Fruit fly (Drosophila melanogaster): ENCODE measurements around the gene CG15209.

Gene CG15209

dm6 chrX:10825349-10826129 lies 16.5 kb upstream of the CG15209 start:
- TF ChIP-seq Jra (GFP tag; optimal IDR thresholded peaks at IDR 0.05): no peak
- peak; percentile 40 for TF ChIP-seq Dfd (GFP tag; optimal IDR thresholded peaks at IDR 0.05)

- TF ChIP-seq HLH106 (tag; optimal IDR thresholded peaks at IDR 0.05): peak; percentile 22
- TF ChIP-seq Hr83 (GFP tag; optimal IDR thresholded peaks at IDR 0.05; ENCODE audit: poor library complexity, severe bottlenecking): no peak
- TF ChIP-seq Hr78 (GFP tag; optimal IDR thresholded peaks at IDR 0.05): no peak
- TF ChIP-seq psq (GFP tag; optimal IDR thresholded peaks at IDR 0.05): peak; percentile 11
- peak; percentile 18 for TF ChIP-seq Sp1 (GFP tag; optimal IDR thresholded peaks at IDR 0.05)
Measured at dm6 chrX:10827301-10827700, 14.7 kb upstream of the CG15209 start.

dm6 chrX:10832369-10832768 lies 9.6 kb upstream of the CG15209 start:
- TF ChIP-seq dmrt93B (GFP tag; optimal IDR thresholded peaks at IDR 0.05): peak; percentile 44
- TF ChIP-seq pan (optimal IDR thresholded peaks at IDR 0.05): no peak
- TF ChIP-seq OdsH (GFP tag; optimal IDR thresholded peaks at IDR 0.05): peak; percentile 51
- TF ChIP-seq fru (GFP tag; optimal IDR thresholded peaks at IDR 0.05): peak; percentile 39
- TF ChIP-seq Hr83 (GFP tag; optimal IDR thresholded peaks at IDR 0.05; ENCODE audit: poor library complexity, severe bottlenecking): peak; percentile 23
- TF ChIP-seq HLH106 (tag; optimal IDR thresholded peaks at IDR 0.05): peak; percentile 65
- TF ChIP-seq CG9705 (GFP tag; optimal IDR thresholded peaks at IDR 0.05): peak; percentile 65
- TF ChIP-seq sv (GFP tag; optimal IDR thresholded peaks at IDR 0.05): peak; percentile 57
- TF ChIP-seq psq (GFP tag; optimal IDR thresholded peaks at IDR 0.05): peak; percentile 39
- TF ChIP-seq woc (GFP tag; optimal IDR thresholded peaks at IDR 0.05): no peak
- TF ChIP-seq dl (GFP tag; optimal IDR thresholded peaks at IDR 0.05; ENCODE audit: insufficient read depth in 1 of 2, partially characterized antibody in 2 of 2): no peak
- TF ChIP-seq ey (GFP tag; optimal IDR thresholded peaks at IDR 0.05): peak; percentile 42
- TF ChIP-seq GATAd (GFP tag; optimal IDR thresholded peaks at IDR 0.05): peak; percentile 17
- TF ChIP-seq rgr (GFP tag; optimal IDR thresholded peaks at IDR 0.05): peak; percentile 65
- no peak for TF ChIP-seq Dif (GFP tag; optimal IDR thresholded peaks at IDR 0.05; ENCODE audit: partially characterized antibody)
- TF ChIP-seq h (GFP tag; optimal IDR thresholded peaks at IDR 0.05): peak; percentile 46
- TF ChIP-seq foxo (GFP tag; optimal IDR thresholded peaks at IDR 0.05): peak in 1 of 2 experiments; percentile 73
- TF ChIP-seq Mio (GFP tag; optimal IDR thresholded peaks at IDR 0.05): no peak
- TF ChIP-seq jim (GFP tag; optimal IDR thresholded peaks at IDR 0.05): no peak
- peak; percentile 51 for TF ChIP-seq Hnf4 (GFP tag; optimal IDR thresholded peaks at IDR 0.05)
- peak; percentile 13 for TF ChIP-seq br (GFP tag; optimal IDR thresholded peaks at IDR 0.05)
- peak; percentile 93 for TF ChIP-seq Myc (optimal IDR thresholded peaks at IDR 0.05)
- peak; percentile 62 for TF ChIP-seq tai (GFP tag; optimal IDR thresholded peaks at IDR 0.05)

- TF ChIP-seq pan (optimal IDR thresholded peaks at IDR 0.05) (peak; percentile 67), Dfd (GFP tag; optimal IDR thresholded peaks at IDR 0.05) (no peak)
Measured at dm6 chrX:10835631-10836030, 6.4 kb upstream of the CG15209 start.

dm6 chrX:10838962-10839361 lies 3.0 kb upstream of the CG15209 start, which contains the start of gene CG15210:
CG15210 (plus strand) TSS chrX:10839230.
- TF ChIP-seq psq (GFP tag; optimal IDR thresholded peaks at IDR 0.05): no peak
- TF ChIP-seq Hr78 (GFP tag; optimal IDR thresholded peaks at IDR 0.05): no peak
- TF ChIP-seq Hr83 (GFP tag; optimal IDR thresholded peaks at IDR 0.05; ENCODE audit: poor library complexity, severe bottlenecking): peak; percentile 21
- TF ChIP-seq dmrt93B (GFP tag; optimal IDR thresholded peaks at IDR 0.05): no peak

dm6 chrX:10840892-10841564 lies 977 bp upstream of the CG15209 start:
- TF ChIP-seq Dfd (GFP tag; optimal IDR thresholded peaks at IDR 0.05) (no peak), foxo (GFP tag; optimal IDR thresholded peaks at IDR 0.05) (no peak), N (GFP tag; optimal IDR thresholded peaks at IDR 0.05) (peak; percentile 16), Myc (optimal IDR thresholded peaks at IDR 0.05) (peak; percentile 16), br (GFP tag; optimal IDR thresholded peaks at IDR 0.05) (peak; percentile 3), Jra (GFP tag; optimal IDR thresholded peaks at IDR 0.05) (peak; percentile 14)

Measured in whole organism, wandering third instar larva.